Worm (Caenorhabditis elegans): ENCODE measurements around the gene F08F1.3.

DNA sequence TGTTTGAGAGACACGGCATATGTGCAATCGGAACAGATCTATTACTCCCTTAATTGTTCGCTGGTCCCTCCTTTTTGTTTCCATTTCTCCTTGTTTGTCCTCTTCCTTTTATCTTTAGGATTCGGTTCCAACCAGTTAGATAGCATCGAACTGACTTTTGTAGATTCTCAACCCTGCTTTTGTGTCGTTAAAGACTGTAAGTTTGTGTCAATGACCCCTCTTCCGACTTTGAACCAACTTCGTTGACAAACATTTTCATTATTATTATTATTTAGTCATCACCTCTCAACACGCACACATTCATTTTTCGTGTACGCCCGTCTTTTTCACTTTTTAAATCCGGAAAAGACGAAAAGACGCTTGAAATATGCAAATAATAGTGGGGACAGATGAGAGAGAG, 17.5 kb downstream of the F08F1.3 start, which contains the start of gene F16F9.1:
- TF ChIP-seq ztf-23 (GFP tag; IDR thresholded peaks at IDR 0.05) (no peak), tab-1 (GFP tag; IDR thresholded peaks at IDR 0.05) (no peak), cog-1 (tag; optimal IDR thresholded peaks at IDR 0.05) (no peak), flt-1 (GFP tag; IDR thresholded peaks at IDR 0.05) (no peak), med-1 (GFP tag; optimal IDR thresholded peaks at IDR 0.05; ENCODE audit: insufficient read depth) (no peak)

Measured in whole organism, midembryonic.